Worm (Caenorhabditis elegans): ENCODE data around the gene rgs-7.

ce11 chrX:3526712-3527111, 15.6 kb upstream of the rgs-7 start:
- no peak for TF ChIP-seq nhr-11 (tag; optimal IDR thresholded peaks at IDR 0.05)
- TF ChIP-seq blmp-1 (tag; optimal IDR thresholded peaks at IDR 0.05; ENCODE audit: insufficient read depth), result no peak
- no peak for TF ChIP-seq elt-3 (tag; optimal IDR thresholded peaks at IDR 0.05)
- TF ChIP-seq nhr-10 (tag; optimal IDR thresholded peaks at IDR 0.05), result no peak
- no peak for TF ChIP-seq egl-27 (tag; optimal IDR thresholded peaks at IDR 0.05)
- TF ChIP-seq unc-39 (tag; optimal IDR thresholded peaks at IDR 0.05), result no peak
- TF ChIP-seq elt-1 (tag; optimal IDR thresholded peaks at IDR 0.05), result no peak
- TF ChIP-seq mab-5 (tag; optimal IDR thresholded peaks at IDR 0.05), result no peak
- no peak for TF ChIP-seq lin-13 (GFP tag; optimal IDR thresholded peaks at IDR 0.05)
- no peak for TF ChIP-seq ztf-11 (tag; optimal IDR thresholded peaks at IDR 0.05)
- no peak for TF ChIP-seq nhr-12 (tag; optimal IDR thresholded peaks at IDR 0.05)
- no peak for TF ChIP-seq zag-1 (tag; optimal IDR thresholded peaks at IDR 0.05)
- no peak for TF ChIP-seq nhr-237 (tag; optimal IDR thresholded peaks at IDR 0.05)
- no peak for TF ChIP-seq R02D3.7 (tag; optimal IDR thresholded peaks at IDR 0.05)
